Fruit fly (Drosophila melanogaster) whole organism, embryonic: ENCODE results near the gene CG10513.

Experiments
- Atf6 ChIP-seq: fragments of 200-800 bp; sonication (Bioruptor generic); IDR thresholded peaks from 2 replicates; pipeline ENCODE4 v1.3.6; 2022; ENCODE audit warnings: missing biosample characterization, missing genetic modification characterization
- B-H2 ChIP-seq: fragments of 200-800 bp; sonication (Bioruptor generic); optimal IDR thresholded peaks from 2 replicates; lab custom pipeline; 2018; ENCODE audit warnings: missing biosample characterization, mild to moderate bottlenecking, missing genetic modification characterization
- CG10565 ChIP-seq: fragments of 200-800 bp; sonication (Bioruptor generic); optimal IDR thresholded peaks from 3 replicates; lab custom pipeline; 2016; ENCODE audit warnings: missing biosample characterization, mild to moderate bottlenecking, missing genetic modification characterization
- CG11560 ChIP-seq: fragments of 200-800 bp; sonication (Bioruptor generic); IDR thresholded peaks from 3 replicates; pipeline ENCODE4 v1.3.6; 2022; ENCODE audit warnings: missing biosample characterization, missing genetic modification characterization
- CG12104 ChIP-seq: fragments of 200-800 bp; sonication (Bioruptor generic); optimal IDR thresholded peaks from 3 replicates; lab custom pipeline; 2016; ENCODE audit warnings: missing biosample characterization, missing genetic modification characterization
- CG12299 ChIP-seq: fragments of 200-800 bp; sonication (Bioruptor generic); optimal IDR thresholded peaks from 2 replicates; lab custom pipeline; 2018; ENCODE audit warnings: missing biosample characterization, mild to moderate bottlenecking, missing genetic modification characterization
- CG15073 ChIP-seq: fragments of 200-800 bp; sonication (Bioruptor generic); optimal IDR thresholded peaks from 2 replicates; lab custom pipeline; 2016; ENCODE audit warnings: missing biosample characterization, missing genetic modification characterization
- CG17912 ChIP-seq: fragments of 200-800 bp; sonication (Bioruptor generic); optimal IDR thresholded peaks from 2 replicates; lab custom pipeline; 2018; ENCODE audit warnings: missing biosample characterization, mild to moderate bottlenecking, missing genetic modification characterization
- CG30431 ChIP-seq: fragments of 200-800 bp; sonication (Bioruptor generic); optimal IDR thresholded peaks from 2 replicates; lab custom pipeline; 2017; ENCODE audit warnings: missing biosample characterization, missing genetic modification characterization
- CG31441 ChIP-seq: fragments of 200-800 bp; sonication (Bioruptor generic); IDR thresholded peaks from 2 replicates; pipeline ENCODE4 v1.3.6; 2022; ENCODE audit warnings: missing biosample characterization, missing genetic modification characterization
- CG32772 ChIP-seq: fragments of 200-800 bp; sonication (Bioruptor generic); IDR thresholded peaks from 2 replicates; pipeline ENCODE4 v1.3.6; 2022; ENCODE audit warnings: missing biosample characterization, missing genetic modification characterization
- CG34422 ChIP-seq: fragments of 200-800 bp; sonication (Bioruptor generic); IDR thresholded peaks from 3 replicates; pipeline ENCODE4 v1.3.6; 2022; ENCODE audit warnings: missing biosample characterization, missing genetic modification characterization
- CG3726 ChIP-seq: fragments of 200-800 bp; sonication (Bioruptor generic); IDR thresholded peaks from 3 replicates; pipeline ENCODE4, ENCODE4 v1.3.6; 2022; ENCODE audit warnings: missing biosample characterization, missing genetic modification characterization
- CG42726 ChIP-seq: fragments of 200-800 bp; sonication (Bioruptor generic); IDR thresholded peaks from 2 replicates; pipeline ENCODE4 v1.3.6; 2022; ENCODE audit warnings: missing biosample characterization, missing genetic modification characterization; ENCODE audit not compliant: partially characterized antibody
- CG4854 ChIP-seq: fragments of 200-800 bp; sonication (Bioruptor generic); optimal IDR thresholded peaks from 2 replicates; lab custom pipeline; 2016; ENCODE audit warnings: missing biosample characterization, missing genetic modification characterization, inconsistent platforms
- CG6765 ChIP-seq: fragments of 200-800 bp; sonication (Bioruptor generic); optimal IDR thresholded peaks from 3 replicates; lab custom pipeline; 2017; ENCODE audit warnings: missing biosample characterization, mild to moderate bottlenecking, missing genetic modification characterization
- CG6854 ChIP-seq: fragments of 200-800 bp; sonication (Bioruptor generic); optimal IDR thresholded peaks from 3 replicates; lab custom pipeline; 2017; ENCODE audit warnings: missing biosample characterization, mild to moderate bottlenecking, missing genetic modification characterization
- CG8944 ChIP-seq: fragments of 200-800 bp; sonication (Bioruptor generic); optimal IDR thresholded peaks from 3 replicates; lab custom pipeline; 2016; ENCODE audit warnings: missing biosample characterization, missing genetic modification characterization
- CG9215 ChIP-seq: fragments of 200-800 bp; sonication (Bioruptor generic); IDR thresholded peaks from 2 replicates; pipeline ENCODE4 v1.3.6; 2022; ENCODE audit warnings: missing biosample characterization, missing genetic modification characterization
- CG9609 ChIP-seq: fragments of 200-800 bp; sonication (Bioruptor generic); optimal IDR thresholded peaks from 3 replicates; lab custom pipeline; 2016; ENCODE audit warnings: missing biosample characterization, missing genetic modification characterization
- CHES-1-like ChIP-seq: fragments of 200-800 bp; sonication (Bioruptor generic); optimal IDR thresholded peaks from 2 replicates; lab custom pipeline; 2016; ENCODE audit warnings: missing biosample characterization, missing genetic modification characterization
- CTCF ChIP-seq: fragments of 200-800 bp; sonication (Bioruptor generic); optimal IDR thresholded peaks from 2 replicates; lab custom pipeline; 2017; ENCODE audit warnings: missing biosample characterization, mild to moderate bottlenecking, missing genetic modification characterization, moderate library complexity
- Camta ChIP-seq: fragments of 200-800 bp; sonication (Bioruptor generic); optimal IDR thresholded peaks from 2 replicates; lab custom pipeline; 2016; ENCODE audit warnings: missing biosample characterization, missing genetic modification characterization
- Dek ChIP-seq: fragments of 200-800 bp; sonication (Bioruptor generic); optimal IDR thresholded peaks from 3 replicates; lab custom pipeline; 2019; ENCODE audit warnings: missing biosample characterization, mild to moderate bottlenecking, missing genetic modification characterization, moderate library complexity
- Fer2 ChIP-seq: fragments of 200-800 bp; sonication (Bioruptor generic); optimal IDR thresholded peaks from 2 replicates; lab custom pipeline; 2018; ENCODE audit warnings: missing biosample characterization, mild to moderate bottlenecking, missing genetic modification characterization, moderate library complexity
- Fer3 ChIP-seq: fragments of 200-800 bp; sonication (Bioruptor generic); optimal IDR thresholded peaks from 2 replicates; lab custom pipeline; 2018; ENCODE audit warnings: missing biosample characterization, mild to moderate bottlenecking, missing genetic modification characterization, moderate library complexity
- HmgD ChIP-seq: fragments of 200-800 bp; sonication (Bioruptor generic); optimal IDR thresholded peaks from 3 replicates; lab custom pipeline; 2016; ENCODE audit warnings: missing biosample characterization, missing genetic modification characterization
- Hr3 ChIP-seq: fragments of 200-800 bp; sonication (Bioruptor generic); optimal IDR thresholded peaks from 3 replicates; lab custom pipeline; 2016; ENCODE audit warnings: missing biosample characterization, missing genetic modification characterization
- Lim3 ChIP-seq: fragments of 200-800 bp; sonication (Bioruptor generic); IDR thresholded peaks from 2 replicates; pipeline ENCODE4 v1.3.6; 2022; ENCODE audit warnings: missing biosample characterization, missing genetic modification characterization
- Mes4 ChIP-seq: fragments of 200-800 bp; sonication (Bioruptor generic); optimal IDR thresholded peaks from 2 replicates; lab custom pipeline; 2016; ENCODE audit warnings: missing biosample characterization, missing genetic modification characterization
- NfI ChIP-seq: fragments of 200-800 bp; sonication (Bioruptor generic); optimal IDR thresholded peaks from 3 replicates; lab custom pipeline; 2018; ENCODE audit warnings: missing biosample characterization, mild to moderate bottlenecking, missing genetic modification characterization, moderate library complexity
- Opbp ChIP-seq: fragments of 200-800 bp; sonication (Bioruptor generic); IDR thresholded peaks from 3 replicates; pipeline ENCODE4 v1.3.6; 2022; ENCODE audit warnings: missing biosample characterization, missing genetic modification characterization; ENCODE audit not compliant: partially characterized antibody
- Poxn ChIP-seq: fragments of 200-800 bp; sonication (Bioruptor generic); IDR thresholded peaks from 2 replicates; pipeline ENCODE4 v1.3.6; 2022; ENCODE audit warnings: missing biosample characterization, missing genetic modification characterization
- Sin3A ChIP-seq: fragments of >200 bp; optimal IDR thresholded peaks from 2 replicates; lab custom pipeline; 2018
- ab ChIP-seq: fragments of 200-800 bp; sonication (Bioruptor generic); optimal IDR thresholded peaks from 2 replicates; lab custom pipeline; 2016; ENCODE audit warnings: missing biosample characterization, missing genetic modification characterization
- bab2 ChIP-seq: fragments of 200-800 bp; sonication (Bioruptor generic); optimal IDR thresholded peaks from 2 replicates; lab custom pipeline; 2016; ENCODE audit warnings: missing biosample characterization, missing genetic modification characterization
- cwo ChIP-seq: fragments of 200-800 bp; sonication (Bioruptor generic); optimal IDR thresholded peaks from 3 replicates; lab custom pipeline; 2017; ENCODE audit warnings: missing biosample characterization, missing genetic modification characterization, mild to moderate bottlenecking, moderate library complexity, missing genetic modification reagents
- dimm ChIP-seq: fragments of 200-800 bp; sonication (Bioruptor generic); IDR thresholded peaks from 2 replicates; pipeline ENCODE4 v1.3.6; 2022; ENCODE audit warnings: missing biosample characterization, missing genetic modification characterization
- emc ChIP-seq: fragments of 200-800 bp; sonication (Bioruptor generic); optimal IDR thresholded peaks from 2 replicates; lab custom pipeline; 2016; ENCODE audit warnings: missing biosample characterization, missing genetic modification characterization
- hbn ChIP-seq: fragments of 200-800 bp; sonication (Bioruptor generic); IDR thresholded peaks from 2 replicates; pipeline ENCODE4 v1.3.6; 2022; ENCODE audit warnings: missing biosample characterization, missing genetic modification characterization; ENCODE audit not compliant: partially characterized antibody
- jing ChIP-seq: fragments of 200-800 bp; sonication (Bioruptor generic); optimal IDR thresholded peaks from 2 replicates; lab custom pipeline; 2018; ENCODE audit warnings: missing biosample characterization, mild to moderate bottlenecking, missing genetic modification characterization
- mam ChIP-seq: fragments of 200-800 bp; sonication (Bioruptor generic); optimal IDR thresholded peaks from 3 replicates; lab custom pipeline; 2016; ENCODE audit warnings: missing biosample characterization, missing genetic modification characterization
- nerfin-2 ChIP-seq: fragments of 200-800 bp; sonication (Bioruptor generic); IDR thresholded peaks from 2 replicates; pipeline ENCODE4 v1.3.6; 2022; ENCODE audit warnings: missing biosample characterization, missing genetic modification characterization; ENCODE audit not compliant: partially characterized antibody
- peb ChIP-seq: fragments of 200-800 bp; sonication (Bioruptor generic); IDR thresholded peaks from 2 replicates; pipeline ENCODE4 v1.3.6; 2022; ENCODE audit warnings: missing biosample characterization, missing genetic modification characterization
- psq ChIP-seq: fragments of 200-800 bp; sonication (Bioruptor generic); optimal IDR thresholded peaks from 2 replicates; lab custom pipeline; 2017; ENCODE audit warnings: missing biosample characterization, missing genetic modification characterization
- shn ChIP-seq: fragments of 200-800 bp; sonication (Bioruptor generic); optimal IDR thresholded peaks from 3 replicates; lab custom pipeline; 2016; ENCODE audit warnings: missing biosample characterization, missing genetic modification characterization
- sob ChIP-seq: fragments of 200-800 bp; sonication (Bioruptor generic); IDR thresholded peaks from 2 replicates; pipeline ENCODE4 v1.3.6; 2022; ENCODE audit warnings: missing biosample characterization, missing genetic modification characterization
- trem ChIP-seq: fragments of 200-800 bp; optimal IDR thresholded peaks from 3 replicates; lab custom pipeline; 2019; ENCODE audit warnings: missing biosample characterization, mild to moderate bottlenecking, missing genetic modification characterization, moderate library complexity
- ttk ChIP-seq: fragments of 200-800 bp; sonication (Bioruptor generic); IDR thresholded peaks from 2 replicates; pipeline ENCODE4 v2.1.2; 2022; ENCODE audit warnings: missing biosample characterization, missing genetic modification characterization
- tx ChIP-seq: fragments of 200-800 bp; sonication (Bioruptor generic); optimal IDR thresholded peaks from 2 replicates; lab custom pipeline; 2016; ENCODE audit warnings: missing biosample characterization, missing genetic modification characterization
- vfl ChIP-seq: fragments of 200-800 bp; sonication (Bioruptor generic); optimal IDR thresholded peaks from 2 replicates; lab custom pipeline; 2016; ENCODE audit warnings: missing biosample characterization, missing genetic modification characterization

CG10513 gene

DNA sequence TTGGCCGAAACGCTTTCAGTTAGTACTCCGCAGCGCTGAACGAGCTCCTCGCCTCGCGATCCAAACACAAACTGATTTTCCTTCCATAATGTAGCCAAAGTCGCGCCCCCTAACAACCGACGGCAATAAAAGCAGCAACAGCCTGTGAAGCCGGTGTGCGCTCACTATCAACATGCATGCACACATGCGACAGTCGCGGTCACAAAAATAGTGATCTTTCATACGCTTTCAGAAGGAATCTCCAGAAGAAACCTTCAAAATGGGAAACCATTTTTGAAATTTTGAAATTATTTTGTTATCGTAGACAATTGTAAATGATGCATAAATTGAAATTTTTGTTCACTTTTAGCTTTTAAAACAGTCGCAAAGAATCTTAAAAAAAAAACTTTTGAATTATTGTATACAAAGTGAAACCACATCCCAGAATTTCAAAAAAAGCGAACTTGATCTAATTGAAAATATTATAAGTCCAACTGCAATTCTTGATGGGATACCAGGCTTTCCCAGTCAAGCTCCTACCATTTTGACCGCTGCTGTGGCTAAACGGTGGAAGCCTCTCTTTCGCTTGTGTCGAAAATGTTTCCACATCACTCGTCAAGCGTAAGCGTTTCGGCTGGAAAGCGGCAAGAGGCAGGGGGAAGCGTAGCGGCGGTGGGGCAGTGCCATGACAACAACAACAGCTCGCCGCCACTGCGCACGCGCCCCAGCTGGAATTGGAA is 44.6 kb downstream of the CG10513 start, which contains the start of gene Cad96Cb (continued):
- TF ChIP-seq CG6854 (peak; percentile 72), ttk (GFP tag; lab: Robert Waterston, UW) (no peak; the same call in 1 of the 2 replicates), ab (GFP tag; lab: Kevin White, UChicago) (peak; percentile 66), CG11560 (tag; lab: Robert Waterston, UW) (no peak), CG9609 (GFP tag; lab: Kevin White, UChicago) (peak; percentile 75), NfI (GFP tag; lab: Kevin White, UChicago) (peak; percentile 70), B-H2 (no peak), psq (GFP tag; lab: Kevin White, UChicago) (no peak), CG12104 (GFP tag; lab: Kevin White, UChicago) (peak; percentile 86), jing (GFP tag; lab: Kevin White, UChicago) (peak; percentile 38), Fer2 (tag; lab: Kevin White, UChicago) (peak; percentile 25), Sin3A (lab: Kevin White, UChicago) (no peak), CG15073 (GFP tag; lab: Kevin White, UChicago) (peak; percentile 20), trem (peak; percentile 76), CHES-1-like (peak; percentile 52), Atf6 (peak; percentile 36; the same call in 1 of the 2 replicates), mam (GFP tag; lab: Kevin White, UChicago) (peak; percentile 53), CG42726 (GFP tag; lab: Robert Waterston, UW) (no peak), nerfin-2 (no peak), Camta (GFP tag; lab: Kevin White, UChicago) (peak; percentile 86), HmgD (peak; percentile 28), shn (GFP tag; lab: Kevin White, UChicago) (peak; percentile 53), Fer3 (tag; lab: Kevin White, UChicago) (peak; percentile 53), cwo (GFP tag; lab: Kevin White, UChicago) (peak; percentile 67), CG34422 (GFP tag; lab: Robert Waterston, UW) (peak; percentile 41; the same call in 2 of the 3 replicates), CG9215 (GFP tag; lab: Robert Waterston, UW) (peak; percentile 40; the same call in 1 of the 2 replicates), CG6765 (peak; percentile 63), CG3726 (GFP tag; lab: Robert Waterston, UW) (no peak), CG32772 (GFP tag; lab: Robert Waterston, UW) (no peak), Dek (tag; lab: Kevin White, UChicago) (peak; percentile 46), CG4854 (GFP tag; lab: Kevin White, UChicago) (peak; percentile 69), vfl (no peak), sob (GFP tag; lab: Robert Waterston, UW) (no peak), Mes4 (peak; percentile 85), CG12299 (tag; lab: Kevin White, UChicago) (peak; percentile 8), CG8944 (peak; percentile 75), CTCF (GFP tag; lab: Kevin White, UChicago) (peak; percentile 19), hbn (GFP tag; lab: Robert Waterston, UW) (no peak), Hr3 (GFP tag; lab: Kevin White, UChicago) (peak; percentile 79), tx (GFP tag; lab: Kevin White, UChicago) (peak; percentile 75), dimm (GFP tag; lab: Robert Waterston, UW) (no peak), CG31441 (GFP tag; lab: Robert Waterston, UW) (peak; percentile 94), Opbp (no peak), Poxn (no peak), emc (peak; percentile 49), peb (peak; percentile 23; the same call in 1 of the 2 replicates), bab2 (GFP tag; lab: Kevin White, UChicago) (peak; percentile 80), CG10565 (GFP tag; lab: Kevin White, UChicago) (peak; percentile 28), Lim3 (GFP tag; lab: Robert Waterston, UW) (no peak), CG17912 (GFP tag; lab: Kevin White, UChicago) (no peak), CG30431 (GFP tag; lab: Kevin White, UChicago) (peak; percentile 68)
